Worm (Caenorhabditis elegans): ENCODE measurements around the gene F47B8.1.
A peak's percentile ranks its signal among the peaks of the same experiment; 100 is the strongest.

The F47B8.1 gene

DNA sequence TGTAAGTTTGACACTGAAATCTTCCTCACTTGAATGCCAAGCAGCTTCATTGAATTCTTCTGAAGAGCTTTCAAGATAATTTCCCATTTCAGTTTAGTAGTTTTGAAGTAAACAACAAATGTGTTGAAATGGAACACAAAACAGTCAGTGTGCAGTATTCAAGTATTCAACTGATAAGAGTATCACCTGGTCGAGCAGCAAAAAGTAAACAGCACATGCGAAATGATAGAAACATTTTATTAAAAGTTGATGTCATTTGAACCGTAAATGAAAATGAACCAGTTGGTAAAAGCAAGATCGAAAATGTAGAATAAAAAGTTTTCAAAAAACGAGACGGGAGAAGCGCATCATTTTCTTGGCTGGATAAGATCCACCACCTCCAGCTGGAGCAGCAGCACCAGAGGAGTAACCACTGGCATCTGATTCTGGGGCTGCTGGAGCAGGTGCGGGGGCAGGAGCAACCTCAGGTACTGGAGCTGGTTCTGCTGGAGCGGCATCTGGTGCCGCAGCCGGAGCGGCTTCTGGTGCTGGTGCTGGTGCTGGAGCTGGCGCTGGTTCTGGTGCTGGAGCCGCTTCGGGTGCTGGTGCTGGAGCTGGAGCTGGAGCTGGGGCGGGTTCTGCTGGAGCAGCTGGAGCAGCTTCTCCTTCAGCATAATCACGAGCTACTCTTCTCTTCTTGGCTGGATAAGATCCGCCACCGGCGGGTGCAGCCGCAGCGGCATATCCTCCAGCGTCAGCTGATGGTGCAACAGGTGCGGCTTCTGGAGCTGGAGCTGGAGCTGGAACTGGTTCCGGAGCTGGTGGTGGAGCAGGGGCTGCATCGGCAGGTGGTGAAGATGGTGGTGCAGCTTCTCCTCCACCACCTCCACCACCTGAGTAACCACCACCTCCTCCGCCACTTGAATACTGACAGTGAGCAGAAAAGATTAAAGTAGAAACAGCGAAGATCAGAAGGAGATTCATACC is 10.6 kb upstream of the F47B8.1 start, which contains the start of the genes F47B8.4 and F47B8.18:
Gene F47B8.4 (minus strand): TSS at position 172 of the 966 bp plus-strand sequence.
Gene F47B8.18 (minus strand): TSS at position 963 of the 966 bp plus-strand sequence.
- no peak for TF ChIP-seq blmp-1 (tag; optimal IDR thresholded peaks at IDR 0.05)
- no peak for TF ChIP-seq drap-1 (GFP tag; optimal IDR thresholded peaks at IDR 0.05)
- no peak for TF ChIP-seq mls-2 (tag; optimal IDR thresholded peaks at IDR 0.05)

DNA sequence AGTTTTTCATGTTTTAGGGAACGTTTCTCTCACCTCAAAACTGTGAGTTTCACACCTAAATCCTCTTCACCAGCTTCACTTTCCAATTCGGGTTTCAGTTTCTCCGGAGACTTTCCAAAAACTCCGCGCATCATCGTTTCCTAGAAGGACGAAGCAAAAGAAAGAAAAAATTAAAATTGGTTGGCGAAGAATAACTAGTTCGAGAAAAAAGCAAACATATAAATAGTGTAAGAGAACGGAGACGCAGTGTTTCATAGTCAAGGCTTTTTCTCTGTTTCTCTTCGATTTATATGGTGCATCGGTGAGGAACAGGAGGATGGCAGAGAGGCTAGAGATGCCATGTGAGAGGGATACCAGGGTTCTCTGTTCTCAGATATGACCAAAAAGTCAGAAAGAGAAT is 8.6 kb upstream of the F47B8.1 start, which contains the start of gene F47B8.3:
Gene F47B8.3 (minus strand): TSS at position 261 of the 400 bp plus-strand sequence.
- TF ChIP-seq ces-1 (GFP tag; optimal IDR thresholded peaks at IDR 0.05) (peak; percentile 17), unc-62 (GFP tag; optimal IDR thresholded peaks at IDR 0.05) (no peak)

ce11 chrV:14320730-14321319 is 6.7 kb upstream of the F47B8.1 start:
- TF ChIP-seq drap-1 (GFP tag; optimal IDR thresholded peaks at IDR 0.05) (peak; percentile 31), sptf-1 (tag; optimal IDR thresholded peaks at IDR 0.05) (peak; percentile 22), elt-1 (tag; optimal IDR thresholded peaks at IDR 0.05; ENCODE audit: borderline replicate concordance, insufficient read depth) (no peak)

ce11 chrV:14320246-14320645 is 6.1 kb upstream of the F47B8.1 start, which contains the start of gene F47B8.14:
Gene F47B8.14 (plus strand): TSS chrV:14320546.
- no peak for TF ChIP-seq lin-13 (tag; optimal IDR thresholded peaks at IDR 0.05)
- TF ChIP-seq elt-1 (tag; optimal IDR thresholded peaks at IDR 0.05; ENCODE audit: borderline replicate concordance, insufficient read depth) = no peak
- TF ChIP-seq hlh-1 (tag; optimal IDR thresholded peaks at IDR 0.05) = no peak
- no peak for TF ChIP-seq unc-120 (tag; optimal IDR thresholded peaks at IDR 0.05; ENCODE audit: poor library complexity, severe bottlenecking)
- TF ChIP-seq unc-39 (tag; optimal IDR thresholded peaks at IDR 0.05) = no peak
- TF ChIP-seq nhr-2 (tag; optimal IDR thresholded peaks at IDR 0.05) = no peak
- no peak for TF ChIP-seq nhr-28 (tag; optimal IDR thresholded peaks at IDR 0.05)
- no peak for TF ChIP-seq ceh-39 (tag; optimal IDR thresholded peaks at IDR 0.05)

ce11 chrV:14319101-14319781 is 5.1 kb upstream of the F47B8.1 start, which contains the start of gene F47B8.13:
Gene F47B8.13 (minus strand): TSS chrV:14319731.
- TF ChIP-seq cnd-1 (tag; optimal IDR thresholded peaks at IDR 0.05) (no peak), hlh-1 (tag; optimal IDR thresholded peaks at IDR 0.05) (no peak), ztf-11 (tag; optimal IDR thresholded peaks at IDR 0.05) (no peak)

ce11 chrV:14317621-14318020 is 3.5 kb upstream of the F47B8.1 start:
- TF ChIP-seq unc-62 (GFP tag; optimal IDR thresholded peaks at IDR 0.05) = no peak
- no peak for TF ChIP-seq tbx-8 (GFP tag; optimal IDR thresholded peaks at IDR 0.05)
- no peak for TF ChIP-seq cnd-1 (tag; optimal IDR thresholded peaks at IDR 0.05)
- no peak for TF ChIP-seq ces-1 (GFP tag; optimal IDR thresholded peaks at IDR 0.05)
- no peak for TF ChIP-seq nhr-28 (tag; optimal IDR thresholded peaks at IDR 0.05)
- no peak for TF ChIP-seq pha-4 (tag; optimal IDR thresholded peaks at IDR 0.05)
- TF ChIP-seq nhr-237 (tag; optimal IDR thresholded peaks at IDR 0.05) = no peak
- no peak for TF ChIP-seq sem-2 (GFP tag; optimal IDR thresholded peaks at IDR 0.05)
- no peak for TF ChIP-seq elt-3 (tag; optimal IDR thresholded peaks at IDR 0.05)

DNA sequence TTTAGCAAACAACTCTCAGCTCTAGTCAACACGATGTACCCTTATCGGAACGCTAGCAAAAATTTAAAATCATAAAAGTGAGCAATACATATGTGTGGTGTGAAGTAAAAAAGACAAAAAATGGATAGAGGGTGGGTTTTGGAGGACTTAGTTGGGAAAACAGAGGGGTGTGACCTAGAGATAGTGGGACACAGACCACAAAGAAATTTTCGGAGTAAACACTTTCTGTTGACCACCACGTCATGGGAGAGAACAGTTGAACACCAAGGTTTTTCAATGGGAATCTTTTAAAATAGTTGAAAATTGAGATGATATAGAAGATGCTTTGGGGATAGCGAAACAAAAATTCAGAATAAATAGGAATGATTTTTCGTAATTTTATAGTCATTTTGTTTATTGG is 3.1 kb upstream of the F47B8.1 start:
- no peak for TF ChIP-seq flh-1 (GFP tag; optimal IDR thresholded peaks at IDR 0.05)
- TF ChIP-seq lsy-2 (tag; optimal IDR thresholded peaks at IDR 0.05) = no peak
- TF ChIP-seq unc-62 (GFP tag; optimal IDR thresholded peaks at IDR 0.05) = no peak
- no peak for TF ChIP-seq pha-4 (tag; optimal IDR thresholded peaks at IDR 0.05)
- TF ChIP-seq cnd-1 (tag; optimal IDR thresholded peaks at IDR 0.05) = no peak
- no peak for TF ChIP-seq lin-13 (tag; optimal IDR thresholded peaks at IDR 0.05)
- no peak for TF ChIP-seq zip-8 (tag; optimal IDR thresholded peaks at IDR 0.05)
- no peak for TF ChIP-seq mab-5 (tag; optimal IDR thresholded peaks at IDR 0.05)
- TF ChIP-seq ceh-39 (tag; optimal IDR thresholded peaks at IDR 0.05) = no peak
- TF ChIP-seq lin-32 (GFP tag; optimal IDR thresholded peaks at IDR 0.05) = no peak
- no peak for TF ChIP-seq snpc-4 (tag; optimal IDR thresholded peaks at IDR 0.05)
- TF ChIP-seq tbx-8 (GFP tag; optimal IDR thresholded peaks at IDR 0.05) = no peak
- no peak for TF ChIP-seq unc-120 (tag; optimal IDR thresholded peaks at IDR 0.05; ENCODE audit: poor library complexity, severe bottlenecking)

Measured in whole organism, mixed stage, embryonic.